Worm (Caenorhabditis elegans) whole organism, late embryonic: Measurements from ENCODE around the gene M03F8.7.

Source experiments
- ama-1 ChIP-seq: fragments of 150-350 bp; optimal IDR thresholded peaks from 2 replicates; lab custom pipeline; 2014
- nhr-11 ChIP-seq: fragments of 150-350 bp; optimal IDR thresholded peaks from 2 replicates; lab custom pipeline; 2014; ENCODE audit warnings: missing biosample characterization, missing genetic modification characterization
- pha-2 ChIP-seq: sonication (generic microtip); optimal IDR thresholded peaks from 2 replicates; lab custom pipeline; 2017; ENCODE audit warnings: mild to moderate bottlenecking, missing genetic modification characterization, missing compliant biosample characterization
- tbx-7 ChIP-seq: sonication (generic microtip); optimal IDR thresholded peaks from 2 replicates; lab custom pipeline; 2016; ENCODE audit warnings: missing genotype, missing genetic modification characterization, missing compliant biosample characterization
- unc-55 ChIP-seq: sonication (generic microtip); optimal IDR thresholded peaks from 2 replicates; lab custom pipeline; 2017; ENCODE audit warnings: missing biosample characterization, missing genetic modification reagents, missing genetic modification characterization

DNA sequence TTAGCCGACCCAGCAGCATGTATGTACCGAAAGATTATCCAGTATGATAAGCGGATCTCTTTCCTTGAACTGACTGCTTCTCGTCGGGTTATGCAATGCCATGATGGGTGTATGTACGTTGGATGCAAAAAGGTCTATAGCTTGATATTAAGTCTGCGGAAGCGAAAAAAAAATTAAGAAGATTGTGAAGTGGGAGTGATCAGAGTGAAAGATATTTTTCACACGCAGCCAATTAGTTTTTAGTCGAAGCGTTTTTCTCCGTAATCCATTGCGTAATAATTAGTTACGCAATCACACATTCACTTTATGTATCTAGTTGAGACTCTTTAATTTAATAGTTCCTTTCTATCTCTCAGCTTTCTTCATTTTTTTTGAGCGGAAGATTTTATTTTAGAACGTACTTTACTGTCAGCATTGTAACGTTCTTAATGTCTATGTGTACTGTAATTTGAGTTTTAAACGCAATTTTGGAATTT is 13.0 kb downstream of the M03F8.7 start:
- TF ChIP-seq nhr-11 (tag; lab: Kevin White, UChicago) (no peak), tbx-7 (tag; lab: Kevin White, UChicago) (no peak), unc-55 (GFP tag; lab: Kevin White, UChicago) (no peak), ama-1 (lab: Kevin White, UChicago) (no peak), pha-2 (tag; lab: Kevin White, UChicago) (no peak)
